Fruit fly (Drosophila melanogaster) whole organism, embryonic: ENCODE data around the gene CG11668.

ENCODE experiments used
- Awh ChIP-seq: fragments of 200-800 bp; sonication (Bioruptor generic); IDR thresholded peaks from 2 replicates; pipeline ENCODE4, ENCODE4 v1.3.6; 2022; ENCODE audit warnings: missing biosample characterization, missing genetic modification characterization
- Bgb ChIP-seq: fragments of 200-800 bp; sonication (Bioruptor generic); IDR thresholded peaks from 2 replicates; pipeline ENCODE4 v1.3.6; 2022; ENCODE audit warnings: missing biosample characterization, missing genetic modification characterization; ENCODE audit not compliant: partially characterized antibody
- CG10267 ChIP-seq: fragments of 200-800 bp; sonication (Bioruptor generic); optimal IDR thresholded peaks from 2 replicates; lab custom pipeline; 2018; ENCODE audit warnings: missing biosample characterization, mild to moderate bottlenecking, missing genetic modification characterization, moderate library complexity
- CG10366 ChIP-seq: fragments of 200-800 bp; sonication (Bioruptor generic); IDR thresholded peaks from 2 replicates; pipeline ENCODE4 v1.3.6; 2022; ENCODE audit warnings: missing biosample characterization, missing genetic modification characterization
- CG10959 ChIP-seq: fragments of 200-800 bp; sonication (Bioruptor generic); IDR thresholded peaks from 2 replicates; pipeline ENCODE4 v1.3.6; 2022; ENCODE audit warnings: missing biosample characterization, missing genetic modification characterization
- CG13775 ChIP-seq: fragments of 200-800 bp; sonication (Bioruptor generic); optimal IDR thresholded peaks from 3 replicates; lab custom pipeline; 2017; ENCODE audit warnings: missing biosample characterization, mild to moderate bottlenecking, missing genetic modification characterization
- CG14014 ChIP-seq: fragments of 200-800 bp; sonication (Bioruptor generic); IDR thresholded peaks from 2 replicates; pipeline ENCODE4 v1.3.6; 2022; ENCODE audit warnings: missing biosample characterization, missing genetic modification characterization
- CG1602 ChIP-seq: fragments of 200-800 bp; sonication (Bioruptor generic); optimal IDR thresholded peaks from 3 replicates; lab custom pipeline; 2016; ENCODE audit warnings: missing biosample characterization, missing genetic modification characterization
- CG1647 ChIP-seq: fragments of 200-800 bp; sonication (Bioruptor generic); optimal IDR thresholded peaks from 3 replicates; lab custom pipeline; 2016; ENCODE audit warnings: missing biosample characterization, missing genetic modification characterization
- CG16779 ChIP-seq: fragments of 200-800 bp; sonication (Bioruptor generic); IDR thresholded peaks from 2 replicates; pipeline ENCODE4 v1.3.6; 2022; ENCODE audit warnings: missing biosample characterization, missing genetic modification characterization
- CG18764 ChIP-seq: fragments of 200-800 bp; sonication (Bioruptor generic); optimal IDR thresholded peaks from 3 replicates; lab custom pipeline; 2016; ENCODE audit warnings: missing biosample characterization, missing genetic modification characterization
- CG30431 ChIP-seq: fragments of 200-800 bp; sonication (Bioruptor generic); optimal IDR thresholded peaks from 2 replicates; lab custom pipeline; 2017; ENCODE audit warnings: missing biosample characterization, missing genetic modification characterization
- CG31441 ChIP-seq: fragments of 200-800 bp; sonication (Bioruptor generic); IDR thresholded peaks from 2 replicates; pipeline ENCODE4 v1.3.6; 2022; ENCODE audit warnings: missing biosample characterization, missing genetic modification characterization
- CG4730 ChIP-seq: fragments of 200-800 bp; sonication (Bioruptor generic); IDR thresholded peaks from 2 replicates; pipeline ENCODE4 v1.3.6; 2022; ENCODE audit warnings: missing biosample characterization, missing genetic modification characterization
- CG5953 ChIP-seq: fragments of 200-800 bp; sonication (Bioruptor generic); IDR thresholded peaks from 2 replicates; pipeline ENCODE4 v1.3.6; 2022; ENCODE audit warnings: missing biosample characterization, missing genetic modification characterization
- CG6254 ChIP-seq: fragments of 200-800 bp; sonication (Bioruptor generic); optimal IDR thresholded peaks from 3 replicates; lab custom pipeline; 2017; ENCODE audit warnings: mild to moderate bottlenecking, missing biosample characterization, missing genetic modification reagents, missing genetic modification characterization
- CG6765 ChIP-seq: fragments of 200-800 bp; sonication (Bioruptor generic); optimal IDR thresholded peaks from 3 replicates; lab custom pipeline; 2017; ENCODE audit warnings: missing biosample characterization, mild to moderate bottlenecking, missing genetic modification characterization
- CG6854 ChIP-seq: fragments of 200-800 bp; sonication (Bioruptor generic); optimal IDR thresholded peaks from 3 replicates; lab custom pipeline; 2017; ENCODE audit warnings: missing biosample characterization, mild to moderate bottlenecking, missing genetic modification characterization
- Dref ChIP-seq: fragments of 200-800 bp; sonication (Bioruptor generic); IDR thresholded peaks from 2 replicates; pipeline ENCODE4 v1.3.6; 2022; ENCODE audit warnings: missing biosample characterization, missing genetic modification characterization
- Elba2 ChIP-seq: fragments of 200-800 bp; sonication (Bioruptor generic); optimal IDR thresholded peaks from 3 replicates; lab custom pipeline; 2016; ENCODE audit warnings: missing biosample characterization, missing genetic modification characterization
- Gsc ChIP-seq: fragments of 200-800 bp; sonication (Bioruptor generic); IDR thresholded peaks from 2 replicates; pipeline ENCODE4 v1.3.6; 2022; ENCODE audit warnings: missing biosample characterization, missing genetic modification characterization
- Neu2 ChIP-seq: fragments of 200-800 bp; sonication (Bioruptor generic); optimal IDR thresholded peaks from 3 replicates; lab custom pipeline; 2016; ENCODE audit warnings: missing biosample characterization, missing genetic modification characterization, borderline replicate concordance
- Nf-YB ChIP-seq: fragments of 200-800 bp; sonication (Bioruptor generic); optimal IDR thresholded peaks from 3 replicates; lab custom pipeline; 2019; ENCODE audit warnings: missing biosample characterization, mild to moderate bottlenecking, missing genetic modification characterization, moderate library complexity
- NfI ChIP-seq: fragments of 200-800 bp; sonication (Bioruptor generic); optimal IDR thresholded peaks from 3 replicates; lab custom pipeline; 2018; ENCODE audit warnings: missing biosample characterization, mild to moderate bottlenecking, missing genetic modification characterization, moderate library complexity
- Opbp ChIP-seq: fragments of 200-800 bp; sonication (Bioruptor generic); IDR thresholded peaks from 3 replicates; pipeline ENCODE4 v1.3.6; 2022; ENCODE audit warnings: missing biosample characterization, missing genetic modification characterization; ENCODE audit not compliant: partially characterized antibody
- Poxn ChIP-seq: fragments of 200-800 bp; sonication (Bioruptor generic); IDR thresholded peaks from 2 replicates; pipeline ENCODE4 v1.3.6; 2022; ENCODE audit warnings: missing biosample characterization, missing genetic modification characterization
- Taf1 ChIP-seq: fragments of 200-800 bp; sonication (Bioruptor generic); IDR thresholded peaks from 2 replicates; pipeline ENCODE4 v1.3.6; 2022; ENCODE audit warnings: missing biosample characterization, missing genetic modification characterization
- ash1 ChIP-seq: fragments of 200-800 bp; sonication (Bioruptor generic); optimal IDR thresholded peaks from 2 replicates; lab custom pipeline; 2018; ENCODE audit warnings: missing biosample characterization, mild to moderate bottlenecking, missing genetic modification characterization
- az2 ChIP-seq: fragments of 200-800 bp; sonication (Bioruptor generic); optimal IDR thresholded peaks from 3 replicates; lab custom pipeline; 2016; ENCODE audit warnings: missing biosample characterization, missing genetic modification characterization
- cato ChIP-seq: fragments of 200-800 bp; sonication (Bioruptor generic); optimal IDR thresholded peaks from 2 replicates; lab custom pipeline; 2016; ENCODE audit warnings: missing biosample characterization, missing genetic modification characterization, borderline replicate concordance
- chif ChIP-seq, 2 experiments: fragments of 200-800 bp; sonication (Bioruptor generic); optimal IDR thresholded peaks; 3 replicates each; lab custom pipeline; 2016; ENCODE audit warnings: missing biosample characterization in 2 of 2, missing genetic modification characterization in 2 of 2
- dysf ChIP-seq: fragments of 200-800 bp; sonication (Bioruptor generic); IDR thresholded peaks from 3 replicates; pipeline ENCODE4 v1.3.6; 2022; ENCODE audit warnings: missing biosample characterization, missing genetic modification characterization
- ewg ChIP-seq: fragments of 200-800 bp; sonication (Bioruptor generic); optimal IDR thresholded peaks from 3 replicates; lab custom pipeline; 2017; ENCODE audit warnings: mild to moderate bottlenecking, missing biosample characterization, missing genetic modification reagents, missing genetic modification characterization
- fd96Cb ChIP-seq: fragments of 200-800 bp; sonication (Bioruptor generic); optimal IDR thresholded peaks from 2 replicates; lab custom pipeline; 2018; ENCODE audit warnings: missing biosample characterization, mild to moderate bottlenecking, missing genetic modification characterization, moderate library complexity
- fru ChIP-seq: fragments of >200 bp; optimal IDR thresholded peaks from 2 replicates; lab custom pipeline; 2017
- fu2 ChIP-seq: fragments of 200-800 bp; sonication (Bioruptor generic); optimal IDR thresholded peaks from 2 replicates; lab custom pipeline; 2016; ENCODE audit warnings: missing biosample characterization, missing genetic modification characterization
- gsb-n ChIP-seq: fragments of 200-800 bp; sonication (Bioruptor generic); optimal IDR thresholded peaks from 3 replicates; lab custom pipeline; 2018; ENCODE audit warnings: missing biosample characterization, mild to moderate bottlenecking, missing genetic modification characterization
- ham ChIP-seq: fragments of 200-800 bp; sonication (Bioruptor generic); IDR thresholded peaks from 2 replicates; pipeline ENCODE4 v1.3.6; 2022; ENCODE audit warnings: missing biosample characterization, missing genetic modification characterization
- her ChIP-seq: fragments of 200-800 bp; sonication (Bioruptor generic); optimal IDR thresholded peaks from 2 replicates; lab custom pipeline; 2016; ENCODE audit warnings: missing biosample characterization, missing genetic modification characterization
- ind ChIP-seq: fragments of 200-800 bp; sonication (Bioruptor generic); optimal IDR thresholded peaks from 3 replicates; lab custom pipeline; 2016; ENCODE audit warnings: missing biosample characterization, missing genetic modification characterization
- lilli ChIP-seq: fragments of 200-800 bp; sonication (Bioruptor generic); optimal IDR thresholded peaks from 3 replicates; lab custom pipeline; 2016; ENCODE audit warnings: missing biosample characterization, missing genetic modification characterization
- ranshi ChIP-seq: fragments of 200-800 bp; sonication (Bioruptor generic); IDR thresholded peaks from 2 replicates; pipeline ENCODE4 v1.3.6; 2022; ENCODE audit warnings: missing biosample characterization, missing genetic modification characterization
- sc ChIP-seq, 3 experiments: fragments of >200 bp in 2 of 3; fragments of 200-800 bp in 1 of 3; sonication (Bioruptor generic) in 1 of 3; optimal IDR thresholded peaks; 2 replicates in 2 of 3; 3 replicates in 1 of 3; lab custom pipeline; 2017; ENCODE audit warnings: mild to moderate bottlenecking in 1 of 3, missing biosample characterization in 1 of 3, missing genetic modification characterization in 1 of 3, missing genetic modification reagents in 1 of 3
- sisA ChIP-seq: fragments of 200-800 bp; sonication (Bioruptor generic); IDR thresholded peaks from 2 replicates; pipeline ENCODE4 v1.3.6; 2022; ENCODE audit warnings: missing biosample characterization, missing genetic modification characterization
- stwl ChIP-seq: fragments of 200-800 bp; sonication (Bioruptor generic); optimal IDR thresholded peaks from 3 replicates; lab custom pipeline; 2018; ENCODE audit warnings: missing biosample characterization, mild to moderate bottlenecking, missing genetic modification characterization, moderate library complexity
- sug ChIP-seq: fragments of 200-800 bp; optimal IDR thresholded peaks from 2 replicates; lab custom pipeline; 2019; ENCODE audit warnings: missing biosample characterization, mild to moderate bottlenecking, missing genetic modification characterization, moderate library complexity
- tup ChIP-seq: fragments of 200-800 bp; sonication (Bioruptor generic); optimal IDR thresholded peaks from 2 replicates; lab custom pipeline; 2016; ENCODE audit warnings: missing biosample characterization, mild to moderate bottlenecking, missing genetic modification characterization, moderate library complexity
- vnd ChIP-seq: fragments of 200-800 bp; sonication (Bioruptor generic); IDR thresholded peaks from 3 replicates; pipeline ENCODE4 v1.3.6; 2022; ENCODE audit warnings: missing biosample characterization, missing genetic modification characterization; ENCODE audit not compliant: partially characterized antibody
- zen2 ChIP-seq: fragments of 200-800 bp; sonication (Bioruptor generic); IDR thresholded peaks from 3 replicates; pipeline ENCODE4 v1.3.6; 2022; ENCODE audit warnings: missing biosample characterization, missing genetic modification characterization; ENCODE audit not compliant: partially characterized antibody
- zf30C ChIP-seq: fragments of 200-800 bp; sonication (Bioruptor generic); optimal IDR thresholded peaks from 3 replicates; lab custom pipeline; 2018; ENCODE audit warnings: missing biosample characterization, mild to moderate bottlenecking, missing genetic modification characterization

CG11668 gene

DNA sequence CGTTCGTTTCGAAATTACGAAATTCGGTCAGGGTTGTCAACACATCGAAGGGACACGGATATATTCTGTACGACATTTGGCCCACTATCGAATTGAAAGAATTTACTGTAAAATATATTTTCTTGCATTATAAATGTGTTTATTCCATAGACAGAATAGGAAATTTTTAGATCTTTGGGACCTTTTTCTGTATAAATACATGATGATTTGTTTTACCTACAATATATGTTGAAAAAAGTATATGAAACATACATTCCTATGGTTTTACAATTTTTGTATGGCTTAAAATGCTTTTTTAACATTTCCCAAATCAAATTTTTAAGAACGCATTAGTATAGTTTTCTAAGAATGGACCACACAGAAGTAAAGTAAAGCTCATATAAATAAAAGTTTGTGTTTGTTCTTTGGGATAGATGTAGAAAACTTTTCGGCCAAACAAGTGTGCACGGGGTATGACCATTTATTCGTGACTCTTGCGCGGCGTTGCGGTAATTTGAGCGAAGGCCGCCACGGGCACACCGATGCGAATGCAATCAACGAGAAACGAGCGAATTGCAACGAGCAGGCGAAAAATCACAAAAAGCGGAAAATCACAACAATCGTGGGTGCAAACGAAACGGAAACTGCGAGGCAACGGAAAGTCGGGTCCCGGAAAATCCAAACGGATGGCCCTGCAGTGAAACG, 40.5 kb upstream of the CG11668 start, which contains the start of the genes CG17327, CG44194 and CG7518 (continued):
- TF ChIP-seq CG30431 (GFP tag; lab: Kevin White, UChicago) (no peak), ewg (GFP tag; lab: Kevin White, UChicago) (no peak), cato (peak; percentile 7), sc (optimal IDR thresholded peaks at IDR 0.05; lab: Kevin White, UChicago) (no peak), sc (GFP tag; optimal IDR thresholded peaks at IDR 0.05; lab: Kevin White, UChicago) (no peak), zen2 (no peak), Poxn (GFP tag; lab: Robert Waterston, UW) (no peak), Gsc (GFP tag; lab: Robert Waterston, UW) (no peak), CG5953 (GFP tag; lab: Robert Waterston, UW) (no peak), az2 (GFP tag; lab: Kevin White, UChicago) (peak; percentile 30), Neu2 (no peak), fu2 (GFP tag; lab: Kevin White, UChicago) (peak; percentile 16), gsb-n (tag; lab: Kevin White, UChicago) (no peak), fru (lab: Kevin White, UChicago) (peak; percentile 11), tup (GFP tag; lab: Kevin White, UChicago) (no peak), CG4730 (GFP tag; lab: Robert Waterston, UW) (no peak), sug (tag; lab: Kevin White, UChicago) (no peak), sisA (GFP tag; lab: Robert Waterston, UW) (no peak), lilli (GFP tag; lab: Kevin White, UChicago) (peak; percentile 30), fd96Cb (tag; lab: Kevin White, UChicago) (peak; percentile 5), Opbp (GFP tag; lab: Robert Waterston, UW) (peak; percentile 47; the same call in 1 of the 3 replicates), chif (GFP tag; optimal IDR thresholded peaks at IDR 0.05; lab: Kevin White, UChicago) (peak in 1 of 2 experiments; percentile 7), ranshi (GFP tag; lab: Robert Waterston, UW) (no peak), CG16779 (GFP tag; lab: Robert Waterston, UW) (no peak), her (GFP tag; lab: Kevin White, UChicago) (no peak), CG1647 (GFP tag; lab: Kevin White, UChicago) (no peak), dysf (no peak), Elba2 (GFP tag; lab: Kevin White, UChicago) (no peak), CG13775 (GFP tag; lab: Kevin White, UChicago) (peak; percentile 50), CG6765 (GFP tag; lab: Kevin White, UChicago) (no peak), CG6854 (GFP tag; lab: Kevin White, UChicago) (no peak), ash1 (no peak), CG18764 (GFP tag; lab: Kevin White, UChicago) (no peak), vnd (no peak), NfI (GFP tag; lab: Kevin White, UChicago) (no peak), Nf-YB (no peak), Bgb (GFP tag; lab: Robert Waterston, UW) (peak; percentile 46), CG10959 (GFP tag; lab: Robert Waterston, UW) (no peak), stwl (tag; lab: Kevin White, UChicago) (peak; percentile 41), CG14014 (GFP tag; lab: Robert Waterston, UW) (no peak), CG10267 (tag; lab: Kevin White, UChicago) (peak; percentile 29), ind (GFP tag; lab: Kevin White, UChicago) (no peak), Taf1 (GFP tag; lab: Robert Waterston, UW) (no peak), CG6254 (no peak), Dref (GFP tag; lab: Robert Waterston, UW) (peak; percentile 43), ham (GFP tag; lab: Robert Waterston, UW) (no peak), CG10366 (GFP tag; lab: Robert Waterston, UW) (no peak), Awh (GFP tag; lab: Robert Waterston, UW) (no peak), CG31441 (GFP tag; lab: Robert Waterston, UW) (no peak), zf30C (GFP tag; lab: Kevin White, UChicago) (no peak), CG1602 (GFP tag; lab: Kevin White, UChicago) (peak; percentile 11)
